Fruit fly (Drosophila melanogaster): ENCODE measurements around the gene CG31546.

CG31546 gene

DNA sequence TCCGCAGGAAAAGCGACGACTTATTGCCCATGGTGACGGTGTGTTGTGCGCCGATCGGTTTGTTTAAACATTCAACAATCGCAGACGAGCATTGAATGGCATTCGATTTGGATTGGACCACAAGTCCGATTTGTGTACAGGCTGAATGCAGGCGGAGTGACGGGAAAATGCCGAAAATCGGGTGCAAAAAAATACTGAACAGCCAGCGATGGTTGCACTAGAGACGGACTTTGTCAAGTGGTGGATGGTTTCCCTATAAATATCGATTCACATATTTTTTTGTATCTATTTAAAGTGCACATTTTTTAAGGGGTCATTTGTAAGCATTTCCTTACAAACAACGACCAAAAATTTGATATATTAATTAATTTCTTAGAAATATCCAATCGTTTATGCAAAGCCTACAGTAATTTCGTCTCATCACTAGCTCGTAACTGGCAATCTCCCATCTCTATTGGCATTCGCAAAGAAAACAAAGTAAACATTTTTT is 19.3 kb upstream of the CG31546 start, which contains the start of the genes elm and MED27 (continued):
- TF ChIP-seq CG10366 (GFP tag; IDR thresholded peaks at IDR 0.05), result peak; percentile 92
- peak; percentile 80 for TF ChIP-seq ab (GFP tag; optimal IDR thresholded peaks at IDR 0.05)
- TF ChIP-seq slp2 (GFP tag; optimal IDR thresholded peaks at IDR 0.05), result peak; percentile 81
- peak; percentile 97 for TF ChIP-seq sisA (GFP tag; IDR thresholded peaks at IDR 0.05)
- peak; percentile 94 for TF ChIP-seq CG10543 (GFP tag; optimal IDR thresholded peaks at IDR 0.05)
- TF ChIP-seq grau (tag; optimal IDR thresholded peaks at IDR 0.05), result peak; percentile 93
- peak; percentile 87 for TF ChIP-seq CG3838 (GFP tag; optimal IDR thresholded peaks at IDR 0.05)
- peak; percentile 79 for TF ChIP-seq CG11695 (GFP tag; IDR thresholded peaks at IDR 0.05)
- TF ChIP-seq CG15601 (tag; optimal IDR thresholded peaks at IDR 0.05), result peak; percentile 95
- TF ChIP-seq CG31224 (GFP tag; IDR thresholded peaks at IDR 0.05), result peak; percentile 87
- TF ChIP-seq CG3847 (GFP tag; IDR thresholded peaks at IDR 0.05), result peak; percentile 96
- peak; percentile 98 for TF ChIP-seq Dll (GFP tag; IDR thresholded peaks at IDR 0.05; ENCODE audit: partially characterized antibody)
- peak; percentile 95 for TF ChIP-seq CG32772 (GFP tag; IDR thresholded peaks at IDR 0.05)
- TF ChIP-seq CG12236 (GFP tag; optimal IDR thresholded peaks at IDR 0.05), result peak; percentile 60
- TF ChIP-seq HLH4C (GFP tag; IDR thresholded peaks at IDR 0.05; ENCODE audit: partially characterized antibody), result peak; percentile 88
- no peak for TF ChIP-seq jing (GFP tag; optimal IDR thresholded peaks at IDR 0.05)
- 0 out of 2 replicates have a peak, but pooled peaks have one; percentile 42 for TF ChIP-seq bowl (GFP tag; IDR thresholded peaks at IDR 0.05)
- peak; percentile 89 for TF ChIP-seq CG18262 (tag; optimal IDR thresholded peaks at IDR 0.05)
- no peak for TF ChIP-seq sc (optimal IDR thresholded peaks at IDR 0.05)
- TF ChIP-seq sc (GFP tag; optimal IDR thresholded peaks at IDR 0.05), result peak; percentile 71
- peak; percentile 86 for TF ChIP-seq CG4282 (GFP tag; optimal IDR thresholded peaks at IDR 0.05)
- peak; percentile 92 for TF ChIP-seq CG18599 (GFP tag; optimal IDR thresholded peaks at IDR 0.05)
- peak; percentile 87 for TF ChIP-seq CG10267 (tag; optimal IDR thresholded peaks at IDR 0.05)
- TF ChIP-seq Eip74EF (GFP tag; optimal IDR thresholded peaks at IDR 0.05), result peak in 1 of 2 experiments; percentile 64
- no peak for TF ChIP-seq prd (optimal IDR thresholded peaks at IDR 0.05)
- peak; percentile 98 for TF ChIP-seq prd (GFP tag; IDR thresholded peaks at IDR 0.05)
- peak; percentile 94 for TF ChIP-seq HLHmδ (GFP tag; optimal IDR thresholded peaks at IDR 0.05)
- peak; percentile 25 for TF ChIP-seq CG14965 (GFP tag; optimal IDR thresholded peaks at IDR 0.05; ENCODE audit: borderline replicate concordance)
- TF ChIP-seq luna (GFP tag; optimal IDR thresholded peaks at IDR 0.05), result peak; percentile 27
- TF ChIP-seq CG2202 (tag; optimal IDR thresholded peaks at IDR 0.05), result peak; percentile 86
- peak; percentile 68; the same call in 1 of the 2 replicates for TF ChIP-seq CG17612 (GFP tag; IDR thresholded peaks at IDR 0.05)
- peak; percentile 82 for TF ChIP-seq CG17328 (GFP tag; IDR thresholded peaks at IDR 0.05)
- TF ChIP-seq CkIIα-i1 (GFP tag; IDR thresholded peaks at IDR 0.05), result no peak; the same call in 1 of the 2 replicates
- TF ChIP-seq CG13424 (tag; optimal IDR thresholded peaks at IDR 0.05), result peak; percentile 95
- TF ChIP-seq sr (GFP tag; IDR thresholded peaks at IDR 0.05), result no peak
- no peak for TF ChIP-seq ac (GFP tag; optimal IDR thresholded peaks at IDR 0.05)
- TF ChIP-seq fd64A (GFP tag; optimal IDR thresholded peaks at IDR 0.05), result no peak
- peak; percentile 89 for TF ChIP-seq Fer3 (tag; optimal IDR thresholded peaks at IDR 0.05)
- peak; percentile 76 for TF ChIP-seq cwo (GFP tag; optimal IDR thresholded peaks at IDR 0.05)
- peak; percentile 94 for TF ChIP-seq vfl (GFP tag; optimal IDR thresholded peaks at IDR 0.05)
- TF ChIP-seq Fer1 (GFP tag; optimal IDR thresholded peaks at IDR 0.05), result peak; percentile 88
- no peak for TF ChIP-seq cad (GFP tag; optimal IDR thresholded peaks at IDR 0.05)
- no peak for TF ChIP-seq Kr (GFP tag; optimal IDR thresholded peaks at IDR 0.05)
- peak; percentile 80 for TF ChIP-seq CG17385 (GFP tag; optimal IDR thresholded peaks at IDR 0.05)
- peak; percentile 83 for TF ChIP-seq Opbp (GFP tag; IDR thresholded peaks at IDR 0.05; ENCODE audit: partially characterized antibody)
- no peak for TF ChIP-seq Tbp (GFP tag; optimal IDR thresholded peaks at IDR 0.05)
- TF ChIP-seq Sry-δ (GFP tag; optimal IDR thresholded peaks at IDR 0.05), result peak; percentile 99
- TF ChIP-seq CG9437 (GFP tag; optimal IDR thresholded peaks at IDR 0.05), result peak; percentile 75
- TF ChIP-seq CG7928 (GFP tag; optimal IDR thresholded peaks at IDR 0.05), result peak; percentile 72
- TF ChIP-seq toy (GFP tag; IDR thresholded peaks at IDR 0.05), result peak; percentile 72; the same call in 1 of the 2 replicates
- peak; percentile 78 for TF ChIP-seq CG3407 (GFP tag; optimal IDR thresholded peaks at IDR 0.05)
